Fruit fly (Drosophila melanogaster) Kc167 (cell line): ENCODE data around the gene Cyp4d1.

Experiments
- Myc ChIP-seq: fragments of >200 bp; optimal IDR thresholded peaks from 2 replicates; lab custom pipeline; 2017; ENCODE audit warnings: missing external identifiers
- Sin3A ChIP-seq: fragments of >200 bp; optimal IDR thresholded peaks from 2 replicates; lab custom pipeline; 2018; ENCODE audit warnings: missing external identifiers
- h ChIP-seq: fragments of >200 bp; optimal IDR thresholded peaks from 3 replicates; lab custom pipeline; 2018; ENCODE audit warnings: missing external identifiers
- insv ChIP-seq: fragments of >200 bp; optimal IDR thresholded peaks from 3 replicates; lab custom pipeline; 2018; ENCODE audit warnings: missing external identifiers
- psq ChIP-seq: fragments of >200 bp; optimal IDR thresholded peaks from 2 replicates; lab custom pipeline; 2017; ENCODE audit warnings: missing external identifiers
- ttk ChIP-seq: sonication (Bioruptor generic); optimal IDR thresholded peaks from 2 replicates; lab custom pipeline; 2017; ENCODE audit warnings: missing external identifiers

The Cyp4d1 gene

dm6 chrX:2168485-2169199, 6.7 kb upstream of the Cyp4d1 start:
- no peak for TF ChIP-seq Sin3A (lab: Kevin White, UChicago)
- TF ChIP-seq insv (lab: Kevin White, UChicago), result no peak
- no peak for TF ChIP-seq psq (lab: Kevin White, UChicago)
- no peak for TF ChIP-seq Myc (lab: Kevin White, UChicago)
- TF ChIP-seq h (lab: Kevin White, UChicago), result no peak
- TF ChIP-seq ttk (lab: Kevin White, UChicago), result no peak

dm6 chrX:2166129-2166528, 4.1 kb upstream of the Cyp4d1 start:
- no peak for TF ChIP-seq insv (lab: Kevin White, UChicago)
- TF ChIP-seq h (lab: Kevin White, UChicago), result no peak
- no peak for TF ChIP-seq Myc (lab: Kevin White, UChicago)
- no peak for TF ChIP-seq Sin3A (lab: Kevin White, UChicago)
- no peak for TF ChIP-seq psq (lab: Kevin White, UChicago)
- TF ChIP-seq ttk (lab: Kevin White, UChicago), result no peak

DNA sequence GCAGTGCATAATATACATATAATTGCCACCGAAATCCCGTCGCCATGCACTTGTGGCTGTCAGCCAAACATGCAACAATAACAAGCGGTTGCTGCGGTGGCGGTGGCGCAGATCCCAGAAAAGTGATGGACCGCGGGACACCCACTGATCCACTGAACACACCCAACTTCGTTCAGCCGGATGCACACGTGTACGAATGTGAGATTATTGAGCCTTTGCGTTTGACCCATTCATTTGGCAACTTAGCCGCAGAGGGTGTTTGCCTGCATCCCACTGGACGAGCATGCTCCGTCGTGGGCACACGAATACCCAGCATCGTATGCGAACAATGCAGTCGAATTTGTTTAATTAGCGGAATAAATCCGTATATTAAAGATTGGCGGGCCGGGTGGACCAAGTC, 3.4 kb upstream of the Cyp4d1 start:
- TF ChIP-seq psq (lab: Kevin White, UChicago) (no peak), ttk (lab: Kevin White, UChicago) (no peak), insv (lab: Kevin White, UChicago) (no peak), Sin3A (lab: Kevin White, UChicago) (no peak)

- TF ChIP-seq ttk (lab: Kevin White, UChicago) (no peak), insv (lab: Kevin White, UChicago) (no peak), Myc (lab: Kevin White, UChicago) (no peak), psq (lab: Kevin White, UChicago) (no peak), h (lab: Kevin White, UChicago) (no peak), Sin3A (lab: Kevin White, UChicago) (no peak)
Measured at dm6 chrX:2163358-2163757, 1.4 kb upstream of the Cyp4d1 start.

dm6 chrX:2161020-2161419, 960 bp downstream of the Cyp4d1 start:
- TF ChIP-seq Sin3A (lab: Kevin White, UChicago), result no peak
- no peak for TF ChIP-seq insv (lab: Kevin White, UChicago)
- TF ChIP-seq ttk (lab: Kevin White, UChicago), result no peak

DNA sequence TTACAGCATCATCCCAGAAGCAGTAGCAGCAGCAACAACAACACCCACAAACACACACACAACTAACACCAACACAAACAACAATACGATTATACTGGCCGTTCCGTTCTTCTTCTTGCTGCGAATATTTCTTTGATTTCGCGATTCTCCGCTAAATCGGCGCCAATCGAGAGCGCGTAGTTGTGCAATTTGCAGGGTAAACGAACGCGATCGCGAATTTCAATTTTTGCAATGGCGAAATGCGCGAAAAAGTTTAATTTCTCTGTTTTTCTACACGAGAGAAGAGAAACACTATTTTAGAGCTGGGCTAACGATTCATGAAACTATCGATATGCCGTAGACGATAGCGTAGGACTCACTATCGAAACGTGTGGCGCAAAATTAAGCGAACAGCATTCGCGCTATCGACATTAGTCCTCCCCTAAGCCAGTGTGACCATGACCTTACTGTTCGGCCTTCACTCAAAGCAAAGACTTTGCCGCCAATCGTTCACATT, 3.3 kb downstream of the Cyp4d1 start, which contains the start of gene wapl:
wapl (minus strand) TSS at position 316 of the 496 bp plus-strand sequence.
- no peak for TF ChIP-seq psq (lab: Kevin White, UChicago)
- no peak for TF ChIP-seq ttk (lab: Kevin White, UChicago)
- no peak for TF ChIP-seq h (lab: Kevin White, UChicago)
- no peak for TF ChIP-seq Myc (lab: Kevin White, UChicago)
- no peak for TF ChIP-seq Sin3A (lab: Kevin White, UChicago)
- TF ChIP-seq insv (lab: Kevin White, UChicago), result no peak

DNA sequence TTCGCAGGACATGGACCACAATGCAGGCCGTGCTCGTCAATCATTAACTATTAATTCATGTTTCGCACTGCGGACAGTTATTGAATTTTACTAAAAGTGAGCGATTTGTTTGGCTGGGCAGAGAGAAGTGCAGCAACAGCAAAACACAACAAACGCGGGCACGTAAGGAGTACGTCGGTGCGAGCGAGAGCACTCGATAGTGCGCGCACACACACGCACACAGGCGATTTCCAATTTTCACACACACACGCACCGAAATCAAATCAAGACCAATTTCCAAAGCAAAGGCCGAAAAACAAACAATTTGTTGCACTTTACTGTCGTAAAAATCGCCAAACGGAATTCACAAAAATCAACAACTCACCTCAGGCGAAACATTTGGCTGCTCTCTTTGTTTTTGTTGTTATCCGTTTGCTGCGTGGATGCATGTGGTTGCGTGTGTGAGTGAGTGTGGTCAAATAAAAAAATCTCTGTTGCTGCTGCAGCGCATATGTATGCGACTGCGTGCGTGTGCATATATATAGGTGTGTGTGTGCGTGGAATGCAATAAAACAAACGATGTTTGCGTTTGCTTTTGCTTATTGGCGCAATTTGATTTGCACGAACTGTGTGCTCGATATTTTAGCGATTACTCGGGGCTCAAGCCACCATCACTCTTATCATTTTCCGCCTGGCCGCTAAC, 3.9 kb downstream of the Cyp4d1 start:
- TF ChIP-seq psq (lab: Kevin White, UChicago) (no peak), insv (lab: Kevin White, UChicago) (no peak), ttk (lab: Kevin White, UChicago) (no peak), h (lab: Kevin White, UChicago) (no peak), Sin3A (lab: Kevin White, UChicago) (no peak), Myc (lab: Kevin White, UChicago) (no peak)

- TF ChIP-seq h (lab: Kevin White, UChicago) (peak; percentile 74), Sin3A (lab: Kevin White, UChicago) (no peak), insv (lab: Kevin White, UChicago) (peak; percentile 88), Myc (lab: Kevin White, UChicago) (no peak), ttk (lab: Kevin White, UChicago) (no peak), psq (lab: Kevin White, UChicago) (no peak)
Measured at dm6 chrX:2155868-2156267, 6.1 kb downstream of the Cyp4d1 start.

DNA sequence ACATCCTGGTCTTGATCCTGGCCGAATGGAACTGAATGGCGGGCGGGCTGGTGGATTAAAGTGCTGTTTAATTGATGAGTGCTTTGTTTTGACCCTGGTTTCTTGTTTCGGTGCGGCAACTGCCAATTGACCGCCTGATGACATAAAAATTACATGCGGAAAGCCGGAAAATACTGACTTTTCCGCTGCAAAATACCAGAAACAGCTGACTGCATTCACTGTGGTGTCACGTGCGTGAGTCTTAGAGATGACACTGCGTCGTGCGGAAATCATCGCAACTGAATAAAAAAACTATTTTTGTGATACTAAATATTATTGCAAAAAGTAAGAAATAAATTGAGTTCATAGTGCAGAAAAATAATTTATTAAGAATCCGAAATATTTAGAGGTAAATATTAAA, 12.5 kb downstream of the Cyp4d1 start, which contains the start of gene bcn92:
bcn92 (minus strand) TSS at position 170 of the 400 bp plus-strand sequence.
- TF ChIP-seq ttk (lab: Kevin White, UChicago), result no peak
- no peak for TF ChIP-seq h (lab: Kevin White, UChicago)
- TF ChIP-seq psq (lab: Kevin White, UChicago), result no peak
- no peak for TF ChIP-seq Myc (lab: Kevin White, UChicago)
- TF ChIP-seq insv (lab: Kevin White, UChicago), result no peak
- TF ChIP-seq Sin3A (lab: Kevin White, UChicago), result no peak

DNA sequence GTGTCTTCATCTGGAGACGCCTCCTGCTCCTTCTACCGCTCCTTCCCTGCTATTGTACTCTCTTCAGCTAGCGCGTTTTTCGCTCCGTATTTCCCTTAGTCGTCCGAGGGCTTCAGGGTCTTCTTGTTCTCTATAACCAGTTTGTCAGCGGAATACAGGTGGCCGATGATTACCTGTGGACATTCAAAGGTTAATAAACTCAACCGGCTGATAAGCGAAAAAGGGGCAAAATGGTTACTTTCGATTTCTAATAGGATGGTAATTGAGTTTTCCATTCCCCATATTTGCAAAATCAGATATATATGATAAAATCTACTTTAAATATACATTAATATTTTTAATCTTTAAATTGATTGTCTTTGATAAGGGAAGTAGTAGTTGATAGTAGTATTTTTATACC, 13.3 kb downstream of the Cyp4d1 start:
- TF ChIP-seq Sin3A (lab: Kevin White, UChicago), result no peak
- no peak for TF ChIP-seq insv (lab: Kevin White, UChicago)
- no peak for TF ChIP-seq Myc (lab: Kevin White, UChicago)
- no peak for TF ChIP-seq ttk (lab: Kevin White, UChicago)
- TF ChIP-seq psq (lab: Kevin White, UChicago), result no peak
- TF ChIP-seq h (lab: Kevin White, UChicago), result no peak

- TF ChIP-seq ttk (lab: Kevin White, UChicago) (no peak), Sin3A (lab: Kevin White, UChicago) (no peak), h (lab: Kevin White, UChicago) (no peak), Myc (lab: Kevin White, UChicago) (no peak), insv (lab: Kevin White, UChicago) (no peak), psq (lab: Kevin White, UChicago) (no peak)
Measured at dm6 chrX:2147475-2147874, 14.5 kb downstream of the Cyp4d1 start.
